Worm (Caenorhabditis elegans): ENCODE measurements around the gene clc-7.

- TF ChIP-seq dao-5 (tag; optimal IDR thresholded peaks at IDR 0.05) (no peak), him-1 (tag; optimal IDR thresholded peaks at IDR 0.05) (no peak), W03F9.2 (tag; optimal IDR thresholded peaks at IDR 0.05) (no peak)
Observed at ce11 chrX:5115511-5115910, 47.6 kb downstream of the clc-7 start.
